Fruit fly (Drosophila melanogaster): ENCODE measurements around the gene vn.
A peak's percentile ranks its signal among the peaks of the same experiment; 100 is the strongest.

vn gene

dm6 chr3L:5770817-5771425 lies 74.5 kb downstream of the vn start (continued):
- peak; percentile 63 for TF ChIP-seq Sry-δ (GFP tag; optimal IDR thresholded peaks at IDR 0.05)
- no peak for TF ChIP-seq Jarid2 (GFP tag; optimal IDR thresholded peaks at IDR 0.05)
- TF ChIP-seq PHDP (tag; optimal IDR thresholded peaks at IDR 0.05) = peak; percentile 91
- TF ChIP-seq z (GFP tag; IDR thresholded peaks at IDR 0.05) = no peak
- peak; percentile 93 for TF ChIP-seq CG12659 (GFP tag; optimal IDR thresholded peaks at IDR 0.05)
- TF ChIP-seq Mes4 (GFP tag; optimal IDR thresholded peaks at IDR 0.05) = peak; percentile 75
- peak; percentile 69 for TF ChIP-seq lmd (GFP tag; IDR thresholded peaks at IDR 0.05)
- peak; percentile 95 for TF ChIP-seq grn (GFP tag; optimal IDR thresholded peaks at IDR 0.05)
- TF ChIP-seq Asciz (GFP tag; optimal IDR thresholded peaks at IDR 0.05) = no peak
- TF ChIP-seq pnt (GFP tag; optimal IDR thresholded peaks at IDR 0.05) = peak; percentile 80
- TF ChIP-seq CG7271 (tag; optimal IDR thresholded peaks at IDR 0.05) = no peak
- peak; percentile 27; the same call in 1 of the 2 replicates for TF ChIP-seq danr (GFP tag; IDR thresholded peaks at IDR 0.05)
- TF ChIP-seq Hr78 (GFP tag; optimal IDR thresholded peaks at IDR 0.05) = peak in 1 of 2 experiments; percentile 48

dm6 chr3L:5770113-5770798 lies 75.2 kb downstream of the vn start:
- no peak for TF ChIP-seq CG2712 (tag; optimal IDR thresholded peaks at IDR 0.05)
- no peak for TF ChIP-seq HLHmδ (GFP tag; optimal IDR thresholded peaks at IDR 0.05)
- TF ChIP-seq CG32772 (GFP tag; IDR thresholded peaks at IDR 0.05) = 0 out of 2 replicates have a peak, but pooled peaks have one; percentile 11
- TF ChIP-seq Tbp (GFP tag; optimal IDR thresholded peaks at IDR 0.05) = no peak
- TF ChIP-seq trem (tag; optimal IDR thresholded peaks at IDR 0.05) = no peak
- TF ChIP-seq cwo (GFP tag; optimal IDR thresholded peaks at IDR 0.05) = peak; percentile 87
- peak; percentile 81 for TF ChIP-seq cg (GFP tag; optimal IDR thresholded peaks at IDR 0.05)
- TF ChIP-seq YL-1 (GFP tag; optimal IDR thresholded peaks at IDR 0.05) = peak; percentile 58
- TF ChIP-seq CG12219 (GFP tag; optimal IDR thresholded peaks at IDR 0.05) = no peak
- no peak for TF ChIP-seq Med (GFP tag)
- peak; percentile 97 for TF ChIP-seq nom (GFP tag; optimal IDR thresholded peaks at IDR 0.05)
- TF ChIP-seq Adf1 (GFP tag; IDR thresholded peaks at IDR 0.05) = peak; percentile 76
- peak; percentile 14 for TF ChIP-seq Sin3A (optimal IDR thresholded peaks at IDR 0.05)
- peak; percentile 45 for TF ChIP-seq cad (GFP tag; optimal IDR thresholded peaks at IDR 0.05)
- no peak for TF ChIP-seq fd96Cb (tag; optimal IDR thresholded peaks at IDR 0.05)
- no peak for TF ChIP-seq Asciz (GFP tag; optimal IDR thresholded peaks at IDR 0.05)
- TF ChIP-seq nerfin-1 (tag; optimal IDR thresholded peaks at IDR 0.05) = peak; percentile 67
- TF ChIP-seq Abd-B (GFP tag; optimal IDR thresholded peaks at IDR 0.05) = peak; percentile 4
- 0 out of 4 replicates have a peak, but pooled peaks have one; percentile 55 for TF ChIP-seq chinmo (GFP tag; IDR thresholded peaks at IDR 0.05; ENCODE audit: partially characterized antibody)
- TF ChIP-seq bsh (GFP tag; optimal IDR thresholded peaks at IDR 0.05) = peak in 1 of 2 experiments; percentile 83
- no peak for TF ChIP-seq Gug (GFP tag; IDR thresholded peaks at IDR 0.05)
- TF ChIP-seq emc (GFP tag; optimal IDR thresholded peaks at IDR 0.05) = no peak
- TF ChIP-seq dm (GFP tag; optimal IDR thresholded peaks at IDR 0.05) = peak; percentile 27
- peak; percentile 11 for TF ChIP-seq CG10543 (GFP tag; optimal IDR thresholded peaks at IDR 0.05)
- no peak for TF ChIP-seq ttk (GFP tag; IDR thresholded peaks at IDR 0.05)
- no peak for TF ChIP-seq CrebB (tag; optimal IDR thresholded peaks at IDR 0.05)
- TF ChIP-seq Drgx (GFP tag; IDR thresholded peaks at IDR 0.05) = peak; percentile 7
- TF ChIP-seq CG7357 (GFP tag; IDR thresholded peaks at IDR 0.05) = no peak

Measured in whole organism, embryonic.